Worm (Caenorhabditis elegans) whole organism, L1 larva: ENCODE results near the gene Y43F8C.3.

Experiments
- C16A3.4 ChIP-seq: fragments of 150-350 bp; optimal IDR thresholded peaks from 2 replicates; lab custom pipeline; 2014; ENCODE audit warnings: missing biosample characterization, missing genetic modification characterization
- Y116A8C.19 ChIP-seq: sonication (generic microtip); optimal IDR thresholded peaks from 2 replicates; lab custom pipeline; 2016; ENCODE audit warnings: missing compliant biosample characterization, missing genetic modification characterization, borderline replicate concordance
- alr-1 ChIP-seq: fragments of 200-800 bp; sonication (Bioruptor generic); optimal IDR thresholded peaks from 2 replicates; lab custom pipeline; 2018; ENCODE audit warnings: borderline replicate concordance, mild to moderate bottlenecking, missing genetic modification characterization, missing compliant biosample characterization
- blmp-1 ChIP-seq: fragments of 150-350 bp; optimal IDR thresholded peaks from 2 replicates; lab custom pipeline; 2014; ENCODE audit warnings: missing biosample characterization, missing genetic modification characterization
- ceh-8 ChIP-seq: fragments of 200-800 bp; sonication (Bioruptor generic); optimal IDR thresholded peaks from 2 replicates; lab custom pipeline; 2018; ENCODE audit warnings: mild to moderate bottlenecking, missing genetic modification characterization, moderate library complexity, missing compliant biosample characterization
- ceh-82 ChIP-seq, 3 experiments: fragments of 150-350 bp in 1 of 3; sonication (generic microtip) in 2 of 3; optimal IDR thresholded peaks; 2 replicates each; lab custom pipeline; 2014 to 2017; ENCODE audit warnings: missing biosample characterization in 3 of 3, missing genetic modification characterization in 3 of 3
- dpl-1 ChIP-seq, 3 experiments: fragments of 150-350 bp in 2 of 3; sonication (generic microtip) in 1 of 3; optimal IDR thresholded peaks; 2 replicates each; lab custom pipeline; 2014 to 2017; ENCODE audit warnings: missing biosample characterization in 3 of 3, missing genetic modification characterization in 3 of 3, missing genetic modification reagents in 3 of 3
- dsc-1 ChIP-seq: sonication (generic microtip); optimal IDR thresholded peaks from 2 replicates; lab custom pipeline; 2016; ENCODE audit warnings: mild to moderate bottlenecking, missing genetic modification characterization, missing compliant biosample characterization
- efl-1 ChIP-seq, 4 experiments: fragments of 150-350 bp; optimal IDR thresholded peaks in 3 of 4; peaks in 1 of 4; 1 replicate in 1 of 4; 2 replicates in 3 of 4; lab custom pipeline; 2014; ENCODE audit warnings: missing biosample characterization in 2 of 4, missing genetic modification characterization in 2 of 4, missing genetic modification reagents in 2 of 4
- egl-27 ChIP-seq, 2 experiments: fragments of 150-350 bp in 1 of 2; sonication (generic microtip); optimal IDR thresholded peaks; 3 replicates each; lab custom pipeline; 2017 to 2018; ENCODE audit warnings: missing biosample characterization in 2 of 2, missing genetic modification characterization in 2 of 2, missing genetic modification reagents in 2 of 2
- elt-2 ChIP-seq: sonication (generic microtip); optimal IDR thresholded peaks from 2 replicates; lab custom pipeline; 2016; ENCODE audit warnings: missing genetic modification characterization, mild to moderate bottlenecking, inconsistent platforms, missing compliant biosample characterization, missing genetic modification reagents
- elt-3 ChIP-seq, 6 experiments: fragments of 150-350 bp in 1 of 6; sonication (generic microtip); optimal IDR thresholded peaks; 2 replicates each; lab custom pipeline; 2017 to 2018; ENCODE audit warnings: missing biosample characterization in 6 of 6, missing genetic modification characterization in 6 of 6, inconsistent platforms in 1 of 6
- fkh-10 ChIP-seq: sonication (generic microtip); optimal IDR thresholded peaks from 2 replicates; lab custom pipeline; 2017; ENCODE audit warnings: missing biosample characterization, missing genetic modification reagents, missing genetic modification characterization
- fkh-4 ChIP-seq: sonication (generic microtip); optimal IDR thresholded peaks from 2 replicates; lab custom pipeline; 2016; ENCODE audit warnings: missing compliant biosample characterization, missing genetic modification characterization, borderline replicate concordance
- fkh-8 ChIP-seq: sonication (generic microtip); optimal IDR thresholded peaks from 2 replicates; lab custom pipeline; 2016; ENCODE audit warnings: mild to moderate bottlenecking, missing genetic modification characterization, missing compliant biosample characterization
- fos-1 ChIP-seq: fragments of 150-350 bp; optimal IDR thresholded peaks from 2 replicates; lab custom pipeline; 2014; ENCODE audit warnings: missing biosample characterization, missing genetic modification characterization
- grh-1 ChIP-seq: fragments of 200-800 bp; sonication (Bioruptor generic); IDR thresholded peaks from 2 replicates; pipeline ENCODE4 v1.3.6; 2022; ENCODE audit warnings: missing genetic modification reagents, missing genetic modification characterization, missing compliant biosample characterization
- hlh-17 ChIP-seq: fragments of 200-800 bp; sonication (Bioruptor generic); optimal IDR thresholded peaks from 2 replicates; lab custom pipeline; 2018; ENCODE audit warnings: missing genetic modification characterization, mild to moderate bottlenecking, missing compliant biosample characterization, moderate library complexity, borderline replicate concordance
- isw-1 ChIP-seq: fragments of 200-800 bp; sonication (Bioruptor generic); IDR thresholded peaks from 2 replicates; pipeline ENCODE4 v1.3.6; 2022; ENCODE audit warnings: missing genetic modification characterization, missing compliant biosample characterization
- jun-1 ChIP-seq: fragments of 150-350 bp; optimal IDR thresholded peaks from 2 replicates; lab custom pipeline; 2014; ENCODE audit warnings: missing biosample characterization, missing genetic modification reagents, missing genetic modification characterization
- lin-13 ChIP-seq: fragments of 150-350 bp; optimal IDR thresholded peaks from 2 replicates; lab custom pipeline; 2014; ENCODE audit warnings: missing biosample characterization, missing genetic modification reagents, missing genetic modification characterization
- lin-14 ChIP-seq: fragments of 200-800 bp; sonication (Bioruptor generic); optimal IDR thresholded peaks from 2 replicates; lab custom pipeline; 2018; ENCODE audit warnings: mild to moderate bottlenecking, missing genetic modification characterization, moderate library complexity, missing compliant biosample characterization
- lin-35 ChIP-seq, 2 experiments: fragments of 150-350 bp; optimal IDR thresholded peaks; 2 replicates each; lab custom pipeline; 2014; ENCODE audit warnings: missing biosample characterization in 2 of 2, missing genetic modification characterization in 2 of 2, missing genetic modification reagents in 2 of 2
- lin-39 ChIP-seq: fragments of 150-350 bp; optimal IDR thresholded peaks from 2 replicates; lab custom pipeline; 2014; ENCODE audit warnings: missing biosample characterization, missing genetic modification reagents, missing genetic modification characterization
- lsy-2 ChIP-seq, 2 experiments: fragments of 150-350 bp; optimal IDR thresholded peaks; 2 replicates each; lab custom pipeline; 2014; ENCODE audit warnings: missing biosample characterization in 2 of 2, missing genetic modification characterization in 2 of 2
- mab-9 ChIP-seq: fragments of 200-800 bp; sonication (Bioruptor generic); IDR thresholded peaks from 2 replicates; pipeline ENCODE4 v1.3.6; 2022; ENCODE audit warnings: missing genetic modification reagents, missing genetic modification characterization, missing compliant biosample characterization
- mdl-1 ChIP-seq, 2 experiments: fragments of 150-350 bp; optimal IDR thresholded peaks; 2 replicates each; lab custom pipeline; 2014 to 2017; ENCODE audit warnings: missing biosample characterization in 2 of 2, missing genetic modification characterization in 2 of 2, inconsistent platforms in 1 of 2
- mep-1 ChIP-seq: fragments of 150-350 bp; optimal IDR thresholded peaks from 2 replicates; lab custom pipeline; 2014; ENCODE audit warnings: missing biosample characterization, missing genetic modification characterization
- nhr-19 ChIP-seq: fragments of 200-800 bp; sonication (Bioruptor generic); conservative IDR thresholded peaks from 2 replicates; pipeline ENCODE4 v1.3.6; 2022; ENCODE audit warnings: missing genetic modification characterization, missing compliant biosample characterization
- nhr-20 ChIP-seq: sonication (generic microtip); optimal IDR thresholded peaks from 2 replicates; lab custom pipeline; 2016; ENCODE audit warnings: mild to moderate bottlenecking, missing genetic modification characterization, missing compliant biosample characterization
- nhr-47 ChIP-seq: sonication (generic microtip); optimal IDR thresholded peaks from 2 replicates; lab custom pipeline; 2016; ENCODE audit warnings: mild to moderate bottlenecking, missing genetic modification characterization, moderate library complexity, missing compliant biosample characterization
- nhr-71 ChIP-seq: sonication (generic microtip); optimal IDR thresholded peaks from 2 replicates; lab custom pipeline; 2016; ENCODE audit warnings: mild to moderate bottlenecking, missing genetic modification characterization, moderate library complexity, missing compliant biosample characterization
- nhr-77 ChIP-seq: fragments of 150-350 bp; optimal IDR thresholded peaks from 2 replicates; lab custom pipeline; 2014; ENCODE audit warnings: missing biosample characterization, missing genetic modification characterization
- nhr-85 ChIP-seq: sonication (generic microtip); peaks from one replicate; lab custom pipeline; 2016; ENCODE audit warnings: missing genetic modification characterization, inconsistent platforms, missing compliant biosample characterization
- pag-3 ChIP-seq: sonication (generic microtip); optimal IDR thresholded peaks from 2 replicates; lab custom pipeline; 2017; ENCODE audit warnings: missing genetic modification characterization, mild to moderate bottlenecking, missing compliant biosample characterization, antibody characterized with exemption, borderline replicate concordance; ENCODE audit not compliant: insufficient read depth
- pax-3 ChIP-seq: fragments of 200-800 bp; sonication (Bioruptor generic); optimal IDR thresholded peaks from 2 replicates; lab custom pipeline; 2018; ENCODE audit warnings: mild to moderate bottlenecking, missing genetic modification characterization, moderate library complexity, missing compliant biosample characterization
- pqm-1 ChIP-seq: sonication (generic microtip); optimal IDR thresholded peaks from 3 replicates; lab custom pipeline; 2017; ENCODE audit warnings: missing biosample characterization, missing genetic modification characterization
- rnt-1 ChIP-seq: sonication (generic microtip); optimal IDR thresholded peaks from 2 replicates; lab custom pipeline; 2016; ENCODE audit warnings: mild to moderate bottlenecking, missing genetic modification characterization, moderate library complexity, missing compliant biosample characterization
- skn-1 ChIP-seq: fragments of 150-350 bp; optimal IDR thresholded peaks from 2 replicates; lab custom pipeline; 2014; ENCODE audit warnings: missing biosample characterization, missing genetic modification characterization
- snpc-4 ChIP-seq: fragments of 150-350 bp; optimal IDR thresholded peaks from 2 replicates; lab custom pipeline; 2014; ENCODE audit warnings: missing biosample characterization, missing genetic modification characterization
- snu-23 ChIP-seq: sonication (generic microtip); optimal IDR thresholded peaks from 2 replicates; lab custom pipeline; 2016; ENCODE audit warnings: missing genetic modification characterization, missing compliant biosample characterization
- swsn-7 ChIP-seq: sonication (generic microtip); optimal IDR thresholded peaks from 2 replicates; lab custom pipeline; 2016; ENCODE audit warnings: missing genetic modification characterization, missing compliant biosample characterization
- tbx-2 ChIP-seq: sonication (generic microtip); optimal IDR thresholded peaks from 2 replicates; lab custom pipeline; 2016; ENCODE audit warnings: missing genetic modification characterization, missing compliant biosample characterization
- unc-130 ChIP-seq: fragments of 150-350 bp; optimal IDR thresholded peaks from 2 replicates; lab custom pipeline; 2017; ENCODE audit warnings: missing biosample characterization, missing genetic modification characterization, inconsistent platforms
- xbp-1 ChIP-seq: sonication (generic microtip); optimal IDR thresholded peaks from 2 replicates; lab custom pipeline; 2016; ENCODE audit warnings: missing genetic modification characterization, missing compliant biosample characterization
- ztf-11 ChIP-seq, 2 experiments: sonication (generic microtip); optimal IDR thresholded peaks; 2 replicates each; lab custom pipeline; 2016 to 2017; ENCODE audit warnings: missing genetic modification characterization in 2 of 2, missing biosample characterization in 1 of 2, missing compliant biosample characterization in 1 of 2
- ztf-4 ChIP-seq: fragments of 150-350 bp; optimal IDR thresholded peaks from 2 replicates; lab custom pipeline; 2014; ENCODE audit warnings: missing biosample characterization, missing genetic modification characterization

The Y43F8C.3 gene

ce11 chrV:19622440-19622914 is at the start of gene Y43F8C.3:
Y43F8C.3 (minus strand) TSS chrV:19622626.
- TF ChIP-seq nhr-77 (tag; lab: Kevin White, UChicago) (peak; percentile 70), ztf-4 (tag; lab: Kevin White, UChicago) (no peak), efl-1 (optimal IDR thresholded peaks at IDR 0.05; lab: Kevin White, UChicago) (peak; percentile 32 to 46), efl-1 (GFP tag; optimal IDR thresholded peaks at IDR 0.05 in 1 of 2; lab: Kevin White, UChicago) (peak; percentile 33 to 92), isw-1 (peak; percentile 41), pax-3 (tag; lab: Kevin White, UChicago) (peak; percentile 9), ceh-8 (GFP tag; lab: Kevin White, UChicago) (peak; percentile 63), mab-9 (GFP tag; lab: Robert Waterston, UW) (peak; percentile 22; the same call in 1 of the 2 replicates), mdl-1 (tag; optimal IDR thresholded peaks at IDR 0.05; lab: Kevin White, UChicago) (peak in 1 of 2 experiments; percentile 73), nhr-47 (tag; lab: Kevin White, UChicago) (peak; percentile 27), pqm-1 (no peak), dsc-1 (tag; lab: Kevin White, UChicago) (no peak), pag-3 (tag; lab: Kevin White, UChicago) (no peak), fos-1 (tag; lab: Kevin White, UChicago) (peak; percentile 37), ztf-11 (tag; optimal IDR thresholded peaks at IDR 0.05; lab: Kevin White, UChicago) (peak in 1 of 2 experiments; percentile 2), hlh-17 (no peak), fkh-4 (tag; lab: Kevin White, UChicago) (no peak), mep-1 (tag; lab: Kevin White, UChicago) (peak; percentile 71), jun-1 (peak; percentile 60), C16A3.4 (peak; percentile 88), blmp-1 (tag; lab: Kevin White, UChicago) (peak; percentile 61), swsn-7 (peak; percentile 48), elt-2 (tag; lab: Kevin White, UChicago) (peak; percentile 12), nhr-71 (tag; lab: Kevin White, UChicago) (peak; percentile 58), lsy-2 (tag; optimal IDR thresholded peaks at IDR 0.05; lab: Kevin White, UChicago) (peak; percentile 56 to 83), Y116A8C.19 (tag; lab: Kevin White, UChicago) (no peak), alr-1 (tag; lab: Kevin White, UChicago) (no peak), fkh-8 (peak; percentile 91), lin-35 (GFP tag; optimal IDR thresholded peaks at IDR 0.05; lab: Kevin White, UChicago) (peak; percentile 47 to 69), elt-3 (tag; optimal IDR thresholded peaks at IDR 0.05; lab: Kevin White, UChicago) (peak in 1 of 6 experiments; percentile 3), nhr-85 (tag; lab: Kevin White, UChicago) (peak; percentile 84), xbp-1 (tag; lab: Kevin White, UChicago) (no peak), lin-14 (GFP tag; lab: Kevin White, UChicago) (peak; percentile 95), skn-1 (peak; percentile 64), rnt-1 (tag; lab: Kevin White, UChicago) (peak; percentile 65), tbx-2 (tag; lab: Kevin White, UChicago) (peak; percentile 29), ceh-82 (tag; optimal IDR thresholded peaks at IDR 0.05; lab: Kevin White, UChicago) (peak in 2 of 3 experiments; percentile 39 to 81), lin-13 (peak; percentile 76), snu-23 (GFP tag; lab: Kevin White, UChicago) (peak; percentile 65), fkh-10 (GFP tag; lab: Kevin White, UChicago) (peak; percentile 17), snpc-4 (tag; lab: Kevin White, UChicago) (peak; percentile 19), grh-1 (peak; percentile 12; the same call in 1 of the 2 replicates), nhr-19 (GFP tag; lab: Robert Waterston, UW) (peak; percentile 57), egl-27 (tag; optimal IDR thresholded peaks at IDR 0.05; lab: Kevin White, UChicago) (no peak), dpl-1 (GFP tag; optimal IDR thresholded peaks at IDR 0.05; lab: Kevin White, UChicago) (peak; percentile 6 to 49 (median 13)), nhr-20 (tag; lab: Kevin White, UChicago) (peak; percentile 32), unc-130 (tag; lab: Kevin White, UChicago) (peak; percentile 91), lin-39 (no peak)
